Worm (Caenorhabditis elegans): ENCODE data around the gene srh-214.

Gene srh-214

DNA sequence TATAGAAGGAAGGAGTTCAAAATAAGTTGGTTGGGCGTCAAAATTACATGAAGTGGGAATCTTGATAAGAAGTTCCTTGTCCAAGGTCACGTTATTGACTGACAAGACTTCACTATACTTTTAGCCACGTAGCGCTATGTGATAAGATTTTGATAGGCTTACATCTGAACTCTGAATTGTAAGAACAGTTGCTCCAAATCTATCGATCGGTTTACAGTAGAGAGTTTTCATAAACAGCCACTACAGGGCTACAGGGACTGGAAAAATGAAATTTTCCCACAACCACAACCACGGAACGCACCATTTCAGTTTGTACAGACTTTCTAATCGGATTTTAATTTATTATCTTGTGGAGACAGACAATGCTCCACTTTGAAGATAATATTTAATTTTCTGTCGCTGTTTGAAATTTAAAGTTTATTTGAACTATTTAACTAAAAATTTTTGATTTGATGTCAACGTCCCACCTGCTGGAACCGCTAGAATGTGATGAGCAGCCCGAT lies 28.5 kb upstream of the srh-214 start, which contains the start of the genes clec-31 and clec-22:
Gene clec-31 (minus strand): TSS at position 101 of the 503 bp plus-strand sequence.
Gene clec-22 (plus strand): TSS at position 453 of the 503 bp plus-strand sequence.
- TF ChIP-seq unc-130 (tag; optimal IDR thresholded peaks at IDR 0.05): no peak

DNA sequence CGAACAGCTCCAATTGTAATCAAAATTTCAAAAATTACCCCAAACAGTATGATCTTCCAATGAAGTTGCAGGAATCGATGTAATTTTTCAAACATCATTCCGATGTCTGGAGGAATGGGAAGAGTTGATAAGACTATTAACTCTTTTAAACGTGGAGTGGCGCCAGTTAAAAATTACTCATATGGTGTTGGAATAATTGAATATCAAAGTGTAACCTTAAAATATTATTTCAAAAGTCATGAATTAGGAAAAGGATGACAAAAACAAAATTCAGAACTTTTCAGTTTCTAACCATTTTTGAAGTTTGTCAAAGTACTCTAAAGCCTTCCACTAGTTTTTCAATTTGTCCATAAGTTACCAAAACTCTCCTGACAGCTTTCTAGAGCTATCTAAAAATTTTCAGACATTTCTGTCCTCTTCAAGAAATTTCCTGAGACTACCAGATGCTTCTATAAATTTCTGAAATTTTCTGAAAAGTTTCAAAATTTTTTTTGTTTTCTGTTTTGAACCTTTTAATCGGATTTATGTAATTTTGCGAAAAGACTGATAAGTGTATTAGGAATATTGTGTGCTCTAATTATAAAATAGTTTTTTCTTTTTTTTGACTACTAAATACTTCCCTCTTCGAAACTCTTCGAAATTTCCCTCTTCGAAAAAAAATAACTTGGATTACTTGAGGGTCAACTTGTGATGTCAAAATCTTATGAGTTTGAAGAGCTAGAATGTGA lies 24.6 kb upstream of the srh-214 start, which contains the start of the genes clec-35 and clec-27:
Gene clec-35 (minus strand): TSS at position 101 of the 728 bp plus-strand sequence.
Gene clec-27 (plus strand): TSS at position 678 of the 728 bp plus-strand sequence.
- no peak for TF ChIP-seq efl-1 (optimal IDR thresholded peaks at IDR 0.05)
- no peak for TF ChIP-seq efl-1 (GFP tag; optimal IDR thresholded peaks at IDR 0.05 in 1 of 2)
- no peak for TF ChIP-seq fos-1 (tag; optimal IDR thresholded peaks at IDR 0.05)
- TF ChIP-seq nhr-12 (tag; optimal IDR thresholded peaks at IDR 0.05): no peak
- no peak for TF ChIP-seq unc-86 (tag; optimal IDR thresholded peaks at IDR 0.05)
- no peak for TF ChIP-seq lir-3 (tag; optimal IDR thresholded peaks at IDR 0.05; ENCODE audit: poor library complexity)
- no peak for TF ChIP-seq dpl-1 (GFP tag; optimal IDR thresholded peaks at IDR 0.05)
- TF ChIP-seq fkh-10 (GFP tag; optimal IDR thresholded peaks at IDR 0.05): no peak
- no peak for TF ChIP-seq lin-15B (tag; optimal IDR thresholded peaks at IDR 0.05)
- no peak for TF ChIP-seq ama-1 (optimal IDR thresholded peaks at IDR 0.05)
- TF ChIP-seq nhr-76 (tag; optimal IDR thresholded peaks at IDR 0.05): no peak
- no peak for TF ChIP-seq aha-1 (tag; optimal IDR thresholded peaks at IDR 0.05)
- no peak for TF ChIP-seq ztf-11 (tag; optimal IDR thresholded peaks at IDR 0.05)
- no peak for TF ChIP-seq nhr-77 (tag; optimal IDR thresholded peaks at IDR 0.05)
- TF ChIP-seq unc-30 (tag; optimal IDR thresholded peaks at IDR 0.05): no peak
- no peak for TF ChIP-seq C16A3.4 (tag; optimal IDR thresholded peaks at IDR 0.05)
- no peak for TF ChIP-seq irx-1 (tag; optimal IDR thresholded peaks at IDR 0.05)
- TF ChIP-seq nhr-11 (tag; optimal IDR thresholded peaks at IDR 0.05): no peak
- no peak for TF ChIP-seq ceh-88 (GFP tag; IDR thresholded peaks at IDR 0.05)
- no peak for TF ChIP-seq skn-1 (tag; optimal IDR thresholded peaks at IDR 0.05)

- TF ChIP-seq lin-39 (tag; optimal IDR thresholded peaks at IDR 0.05) (no peak), C16A3.4 (tag; optimal IDR thresholded peaks at IDR 0.05) (no peak), lsy-2 (tag; optimal IDR thresholded peaks at IDR 0.05) (no peak), irx-1 (tag; optimal IDR thresholded peaks at IDR 0.05) (no peak), mep-1 (tag; optimal IDR thresholded peaks at IDR 0.05) (no peak), isw-1 (GFP tag; IDR thresholded peaks at IDR 0.05) (no peak), grh-1 (GFP tag; IDR thresholded peaks at IDR 0.05) (no peak), ceh-90 (tag; optimal IDR thresholded peaks at IDR 0.05) (no peak), nhr-76 (tag; optimal IDR thresholded peaks at IDR 0.05) (no peak), nhr-77 (tag; optimal IDR thresholded peaks at IDR 0.05) (no peak), Y116A8C.19 (tag; optimal IDR thresholded peaks at IDR 0.05; ENCODE audit: borderline replicate concordance) (no peak), nhr-90 (tag; optimal IDR thresholded peaks at IDR 0.05; ENCODE audit: poor library complexity) (no peak)
Observed at ce11 chrV:16852002-16852401, 22.4 kb upstream of the srh-214 start, which contains the start of gene clec-37. Gene clec-37, minus strand, starts transcription at chrV:16852102.

DNA sequence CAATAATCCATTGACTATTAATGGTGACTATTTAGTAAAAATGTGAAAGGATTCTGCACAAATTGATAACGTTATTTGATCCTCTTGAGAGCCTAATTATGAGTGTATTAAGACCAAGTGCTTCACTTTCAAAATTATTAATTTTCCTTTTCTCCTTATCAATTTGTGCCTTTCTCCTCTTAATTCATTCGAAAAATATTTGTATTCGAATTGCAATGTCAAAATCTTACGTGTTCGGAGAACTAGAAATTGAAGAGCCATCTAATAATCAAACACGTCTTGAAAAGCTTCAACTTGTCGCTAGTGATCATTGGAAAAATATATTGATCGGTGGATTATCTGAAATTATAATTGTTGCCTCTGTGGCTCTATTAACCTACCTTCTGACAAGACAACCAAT lies 18.9 kb upstream of the srh-214 start, which contains the start of the genes clec-36 and clec-26:
Gene clec-36 (minus strand): TSS at position 101 of the 400 bp plus-strand sequence.
Gene clec-26 (plus strand): TSS at position 114 of the 400 bp plus-strand sequence.
- TF ChIP-seq fkh-8 (tag; optimal IDR thresholded peaks at IDR 0.05) (no peak), dpl-1 (GFP tag; optimal IDR thresholded peaks at IDR 0.05) (no peak), nhr-28 (tag; optimal IDR thresholded peaks at IDR 0.05) (no peak), xbp-1 (tag; optimal IDR thresholded peaks at IDR 0.05) (no peak), blmp-1 (tag; optimal IDR thresholded peaks at IDR 0.05) (no peak), elt-2 (tag; optimal IDR thresholded peaks at IDR 0.05) (peak; percentile 44), ces-1 (GFP tag; optimal IDR thresholded peaks at IDR 0.05) (no peak), egl-27 (tag; optimal IDR thresholded peaks at IDR 0.05) (no peak)
